Worm (Caenorhabditis elegans) whole organism, mixed stage, embryonic: ENCODE results near the gene K10B4.3.

ENCODE experiments used
- ces-1 ChIP-seq: fragments of 150-350 bp; optimal IDR thresholded peaks from 2 replicates; lab custom pipeline; 2014; ENCODE audit warnings: missing biosample characterization, missing genetic modification reagents, missing genetic modification characterization
- drap-1 ChIP-seq: fragments of 200-800 bp; sonication (Bioruptor generic); optimal IDR thresholded peaks from 3 replicates; lab custom pipeline; 2018; ENCODE audit warnings: mild to moderate bottlenecking, missing genetic modification characterization, missing compliant biosample characterization
- flh-1 ChIP-seq: fragments of 200-800 bp; sonication (Bioruptor generic); optimal IDR thresholded peaks from 2 replicates; lab custom pipeline; 2018; ENCODE audit warnings: mild to moderate bottlenecking, missing genetic modification characterization, moderate library complexity, missing compliant biosample characterization
- lin-13 ChIP-seq: fragments of 150-350 bp; optimal IDR thresholded peaks from 2 replicates; lab custom pipeline; 2014; ENCODE audit warnings: missing biosample characterization, missing genetic modification characterization
- mep-1 ChIP-seq: fragments of 150-350 bp; optimal IDR thresholded peaks from 2 replicates; lab custom pipeline; 2017; ENCODE audit warnings: missing biosample characterization, missing genetic modification reagents, missing genetic modification characterization, inconsistent platforms
- nhr-2 ChIP-seq: fragments of 150-350 bp; optimal IDR thresholded peaks from 2 replicates; lab custom pipeline; 2014; ENCODE audit warnings: missing biosample characterization, missing genetic modification characterization
- nhr-76 ChIP-seq: sonication (generic microtip); optimal IDR thresholded peaks from 2 replicates; lab custom pipeline; 2017; ENCODE audit warnings: missing biosample characterization, missing genetic modification characterization
- unc-39 ChIP-seq: fragments of 150-350 bp; optimal IDR thresholded peaks from 2 replicates; lab custom pipeline; 2014; ENCODE audit warnings: missing biosample characterization, missing genetic modification characterization
- unc-62 ChIP-seq: fragments of 150-350 bp; optimal IDR thresholded peaks from 2 replicates; lab custom pipeline; 2014; ENCODE audit warnings: missing biosample characterization, missing genetic modification reagents, missing genetic modification characterization
- ztf-11 ChIP-seq: fragments of 150-350 bp; optimal IDR thresholded peaks from 2 replicates; lab custom pipeline; 2014; ENCODE audit warnings: missing biosample characterization, missing genetic modification characterization

- TF ChIP-seq unc-62 = peak; percentile 74
- TF ChIP-seq mep-1 (tag; lab: Kevin White, UChicago) = no peak
- no peak for TF ChIP-seq flh-1 (GFP tag; lab: Kevin White, UChicago)
- TF ChIP-seq unc-39 (tag; lab: Kevin White, UChicago) = no peak
- TF ChIP-seq drap-1 = no peak
- no peak for TF ChIP-seq nhr-76 (tag; lab: Kevin White, UChicago)
- TF ChIP-seq ztf-11 (tag; lab: Kevin White, UChicago) = no peak
- no peak for TF ChIP-seq lin-13
- TF ChIP-seq nhr-2 (tag; lab: Kevin White, UChicago) = no peak
- TF ChIP-seq ces-1 (GFP tag; lab: Kevin White, UChicago) = peak; percentile 29
Observed at ce11 chrII:161275-161674, 40.3 kb upstream of the K10B4.3 start.
